Worm (Caenorhabditis elegans) whole organism, L4 larva: ENCODE measurements around the gene spp-2.

Experiments used
- R02D3.7 ChIP-seq: fragments of 150-350 bp; sonication (generic microtip); optimal IDR thresholded peaks from 3 replicates; lab custom pipeline; 2014; ENCODE audit warnings: missing biosample characterization, missing genetic modification characterization
- ZK546.5 ChIP-seq, 2 experiments: sonication (generic microtip); optimal IDR thresholded peaks; 2 replicates each; lab custom pipeline; 2017; ENCODE audit warnings: missing biosample characterization in 2 of 2, missing genetic modification characterization in 2 of 2
- ama-1 ChIP-seq: fragments of 150-350 bp; optimal IDR thresholded peaks from 2 replicates; lab custom pipeline; 2014; ENCODE audit warnings: inconsistent platforms, mixed read lengths
- ceh-20 ChIP-seq: fragments of 200-800 bp; sonication (Bioruptor generic); IDR thresholded peaks from 2 replicates; pipeline ENCODE4 v1.3.6; 2022; ENCODE audit warnings: missing genetic modification reagents, missing genetic modification characterization, missing compliant biosample characterization
- ceh-62 ChIP-seq: sonication (generic microtip); optimal IDR thresholded peaks from 2 replicates; lab custom pipeline; 2017; ENCODE audit warnings: missing biosample characterization, missing genetic modification characterization
- dpl-1 ChIP-seq: fragments of 150-350 bp; optimal IDR thresholded peaks from 2 replicates; lab custom pipeline; 2014; ENCODE audit warnings: missing biosample characterization, missing genetic modification reagents, missing genetic modification characterization
- nhr-102 ChIP-seq: sonication (generic microtip); optimal IDR thresholded peaks from 2 replicates; lab custom pipeline; 2016; ENCODE audit warnings: mild to moderate bottlenecking, missing genetic modification characterization, moderate library complexity, missing compliant biosample characterization
- pha-4 ChIP-seq, 2 experiments: fragments of 150-350 bp in 1 of 2; fragments of 200-800 bp in 1 of 2; sonication (Bioruptor generic) in 1 of 2; IDR thresholded peaks in 1 of 2; optimal IDR thresholded peaks in 1 of 2; 2 replicates each; pipeline versions ENCODE4 v1.3.6 to Lab custom; 2014 to 2022; ENCODE audit warnings: missing genetic modification characterization in 2 of 2, missing genetic modification reagents in 2 of 2, missing biosample characterization in 1 of 2, missing compliant biosample characterization in 1 of 2

- TF ChIP-seq ceh-62 (tag; lab: Kevin White, UChicago) (no peak), R02D3.7 (tag; lab: Kevin White, UChicago) (no peak), nhr-102 (no peak), ceh-20 (GFP tag; lab: Robert Waterston, UW) (no peak), ZK546.5 (tag; optimal IDR thresholded peaks at IDR 0.05; lab: Kevin White, UChicago) (no peak), pha-4 (GFP tag; IDR thresholded peaks at IDR 0.05; lab: Robert Waterston, UW) (no peak), pha-4 (tag; optimal IDR thresholded peaks at IDR 0.05; lab: Kevin White, UChicago) (no peak), ama-1 (lab: Kevin White, UChicago) (no peak), dpl-1 (GFP tag; lab: Kevin White, UChicago) (no peak)
Measured at ce11 chrX:7278095-7278494, 38.5 kb downstream of the spp-2 start.
